Fruit fly (Drosophila melanogaster) whole organism, prepupa: ENCODE measurements around the gene Hsp27.

Source experiments
- Blimp-1 ChIP-seq: fragments of 200-800 bp; sonication (Bioruptor generic); optimal IDR thresholded peaks from 3 replicates; lab custom pipeline; 2017; ENCODE audit warnings: missing biosample characterization, missing genetic modification characterization, mild to moderate bottlenecking, moderate library complexity, missing genetic modification reagents
- CG34406 ChIP-seq: fragments of 200-800 bp; sonication (Bioruptor generic); optimal IDR thresholded peaks from 3 replicates; lab custom pipeline; 2016; ENCODE audit warnings: missing biosample characterization, missing genetic modification characterization
- CG6792 ChIP-seq: fragments of 200-800 bp; sonication (Bioruptor generic); optimal IDR thresholded peaks from 3 replicates; lab custom pipeline; 2016; ENCODE audit warnings: missing biosample characterization, missing genetic modification characterization
- CG8632 ChIP-seq: fragments of 200-800 bp; sonication (Bioruptor generic); optimal IDR thresholded peaks from 3 replicates; lab custom pipeline; 2016; ENCODE audit warnings: missing biosample characterization, missing genetic modification characterization
- CG9139 ChIP-seq: fragments of 200-800 bp; sonication (Bioruptor generic); optimal IDR thresholded peaks from 3 replicates; lab custom pipeline; 2017; ENCODE audit warnings: missing biosample characterization, mild to moderate bottlenecking, missing genetic modification characterization
- Eip78C ChIP-seq: fragments of 200-800 bp; sonication (Bioruptor generic); peaks from one replicate; lab custom pipeline; 2016; ENCODE audit warnings: missing biosample characterization, missing genetic modification characterization
- Ets21C ChIP-seq: fragments of 200-800 bp; sonication (Bioruptor generic); optimal IDR thresholded peaks from 3 replicates; lab custom pipeline; 2016; ENCODE audit warnings: missing biosample characterization, missing genetic modification characterization
- OdsH ChIP-seq: fragments of 200-800 bp; sonication (Bioruptor generic); optimal IDR thresholded peaks from 3 replicates; lab custom pipeline; 2016; ENCODE audit warnings: missing biosample characterization, missing genetic modification characterization
- achi ChIP-seq: fragments of 200-800 bp; sonication (Bioruptor generic); optimal IDR thresholded peaks from 3 replicates; lab custom pipeline; 2016; ENCODE audit warnings: missing biosample characterization, missing genetic modification characterization
- fd59A ChIP-seq: fragments of 200-800 bp; sonication (Bioruptor generic); optimal IDR thresholded peaks from 2 replicates; lab custom pipeline; 2017; ENCODE audit warnings: missing biosample characterization, mild to moderate bottlenecking, missing genetic modification characterization, missing genetic modification reagents
- pdm3 ChIP-seq: fragments of 200-800 bp; sonication (Bioruptor generic); optimal IDR thresholded peaks from 3 replicates; lab custom pipeline; 2016; ENCODE audit warnings: missing biosample characterization, missing genetic modification characterization

DNA sequence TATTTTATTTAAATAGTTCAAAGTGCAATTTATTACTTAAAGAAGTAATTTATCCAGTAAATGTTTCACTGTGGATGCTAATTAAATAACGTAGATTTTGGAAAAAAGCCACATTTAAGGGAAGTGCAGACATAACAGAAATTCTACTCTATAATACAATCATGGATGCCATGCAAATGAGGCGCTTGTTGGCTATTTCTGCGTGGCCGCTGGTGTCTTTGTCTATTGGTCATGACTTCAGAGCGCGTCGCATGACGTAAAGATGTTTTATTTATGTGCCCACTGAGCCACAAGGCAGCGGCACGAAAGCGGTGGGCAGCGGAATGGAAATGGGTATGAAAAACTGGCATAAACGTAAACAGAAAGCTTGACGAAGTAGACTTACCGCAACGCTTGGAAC is 42.0 kb downstream of the Hsp27 start:
- TF ChIP-seq achi (GFP tag; lab: Kevin White, UChicago) (no peak), CG8632 (GFP tag; lab: Kevin White, UChicago) (no peak), fd59A (no peak), Eip78C (GFP tag; lab: Kevin White, UChicago) (peak; percentile 36), CG34406 (GFP tag; lab: Kevin White, UChicago) (no peak), OdsH (GFP tag; lab: Kevin White, UChicago) (no peak), Blimp-1 (GFP tag; lab: Kevin White, UChicago) (no peak), Ets21C (GFP tag; lab: Kevin White, UChicago) (no peak), CG9139 (GFP tag; lab: Kevin White, UChicago) (no peak), pdm3 (GFP tag; lab: Kevin White, UChicago) (no peak), CG6792 (GFP tag; lab: Kevin White, UChicago) (no peak)
